Fruit fly (Drosophila melanogaster) whole organism, wandering third instar larva: ENCODE results near the gene CG31807.

Source experiments
- Abd-B ChIP-seq: fragments of >200 bp; optimal IDR thresholded peaks from 2 replicates; lab custom pipeline; 2017; ENCODE audit warnings: missing biosample characterization, missing genetic modification characterization
- CG32264 ChIP-seq: fragments of 200-800 bp; sonication (Bioruptor generic); optimal IDR thresholded peaks from 2 replicates; lab custom pipeline; 2016; ENCODE audit warnings: missing biosample characterization, missing genetic modification characterization
- CG9705 ChIP-seq: fragments of 200-800 bp; sonication (Bioruptor generic); optimal IDR thresholded peaks from 2 replicates; lab custom pipeline; 2018; ENCODE audit warnings: missing biosample characterization, mild to moderate bottlenecking, missing genetic modification characterization
- Dfd ChIP-seq: fragments of >200 bp; optimal IDR thresholded peaks from 2 replicates; lab custom pipeline; 2017; ENCODE audit warnings: missing biosample characterization, missing genetic modification characterization
- Dif ChIP-seq: fragments of 200-275, 200-300 bp; sonication (Bioruptor generic); optimal IDR thresholded peaks from 2 replicates; lab custom pipeline; 2018; ENCODE audit warnings: missing biosample characterization, missing genetic modification characterization; ENCODE audit not compliant: partially characterized antibody
- HLH106 ChIP-seq: fragments of 200-800 bp; optimal IDR thresholded peaks from 3 replicates; lab custom pipeline; 2019; ENCODE audit warnings: missing biosample characterization, mild to moderate bottlenecking, missing genetic modification characterization, moderate library complexity
- Hnf4 ChIP-seq: fragments of 200-800 bp; sonication (Bioruptor generic); optimal IDR thresholded peaks from 2 replicates; lab custom pipeline; 2016; ENCODE audit warnings: missing biosample characterization, mild to moderate bottlenecking, missing genetic modification characterization
- Hr78 ChIP-seq: fragments of >200 bp; optimal IDR thresholded peaks from 2 replicates; lab custom pipeline; 2017; ENCODE audit warnings: missing biosample characterization, missing genetic modification characterization
- Hr83 ChIP-seq: fragments of 200-300 bp; sonication (Bioruptor generic); optimal IDR thresholded peaks from 2 replicates; lab custom pipeline; 2016; ENCODE audit warnings: missing biosample characterization, mild to moderate bottlenecking, missing genetic modification characterization, moderate library complexity; ENCODE audit not compliant: poor library complexity, severe bottlenecking
- Jra ChIP-seq: sonication (Bioruptor generic); optimal IDR thresholded peaks from 2 replicates; lab custom pipeline; 2016; ENCODE audit warnings: missing biosample characterization, missing genetic modification characterization
- Mio ChIP-seq: sonication (Bioruptor generic); optimal IDR thresholded peaks from 2 replicates; lab custom pipeline; 2016; ENCODE audit warnings: missing biosample characterization, missing genetic modification characterization
- Myc ChIP-seq: fragments of >200 bp; optimal IDR thresholded peaks from 2 replicates; lab custom pipeline; 2017
- N ChIP-seq: fragments of >200 bp; optimal IDR thresholded peaks from 2 replicates; lab custom pipeline; 2018; ENCODE audit warnings: missing biosample characterization, missing external identifiers, missing genetic modification characterization
- OdsH ChIP-seq: fragments of 200-800 bp; sonication (Bioruptor generic); optimal IDR thresholded peaks from 2 replicates; lab custom pipeline; 2016; ENCODE audit warnings: missing biosample characterization, mild to moderate bottlenecking, missing genetic modification characterization
- Sp1 ChIP-seq: fragments of 200-800 bp; sonication (Bioruptor generic); optimal IDR thresholded peaks from 3 replicates; lab custom pipeline; 2019; ENCODE audit warnings: missing biosample characterization, mild to moderate bottlenecking, missing genetic modification characterization, moderate library complexity
- Vsx2 ChIP-seq: fragments of 200-300, 225-300 bp; sonication (Bioruptor generic); optimal IDR thresholded peaks from 2 replicates; lab custom pipeline; 2018; ENCODE audit warnings: missing biosample characterization, missing genetic modification characterization; ENCODE audit not compliant: partially characterized antibody
- br ChIP-seq: fragments of 200-800 bp; sonication (Bioruptor generic); optimal IDR thresholded peaks from 2 replicates; lab custom pipeline; 2016; ENCODE audit warnings: missing biosample characterization, missing genetic modification characterization
- brk ChIP-seq: fragments of 200-800 bp; sonication (Bioruptor generic); optimal IDR thresholded peaks from 2 replicates; lab custom pipeline; 2016; ENCODE audit warnings: missing biosample characterization, mild to moderate bottlenecking, missing genetic modification characterization
- dl ChIP-seq, 2 experiments: fragments of 175-275, 200-275 bp in 1 of 2; fragments of 200-275 bp in 1 of 2; sonication (Bioruptor generic); optimal IDR thresholded peaks; lab custom pipeline; 2018; ENCODE audit warnings: mild to moderate bottlenecking in 2 of 2, missing biosample characterization in 2 of 2, missing genetic modification characterization in 2 of 2, moderate library complexity in 2 of 2; ENCODE audit not compliant: partially characterized antibody in 2 of 2, insufficient read depth in 1 of 2
- dmrt93B ChIP-seq: fragments of 200-800 bp; sonication (Bioruptor generic); optimal IDR thresholded peaks from 2 replicates; lab custom pipeline; 2018; ENCODE audit warnings: missing biosample characterization, mild to moderate bottlenecking, missing genetic modification characterization
- dsf ChIP-seq: sonication (Bioruptor generic); optimal IDR thresholded peaks from 2 replicates; lab custom pipeline; 2016; ENCODE audit warnings: missing biosample characterization, missing genetic modification characterization, borderline replicate concordance
- ey ChIP-seq: fragments of 200-800 bp; sonication (Bioruptor generic); optimal IDR thresholded peaks from 2 replicates; lab custom pipeline; 2016; ENCODE audit warnings: missing biosample characterization, missing genetic modification characterization
- fru ChIP-seq: fragments of 200-800 bp; sonication (Bioruptor generic); optimal IDR thresholded peaks from 3 replicates; lab custom pipeline; 2016; ENCODE audit warnings: missing biosample characterization, mild to moderate bottlenecking, missing genetic modification characterization
- h ChIP-seq: fragments of 200-800 bp; sonication (Bioruptor generic); optimal IDR thresholded peaks from 3 replicates; lab custom pipeline; 2016; ENCODE audit warnings: missing biosample characterization, mild to moderate bottlenecking, missing genetic modification characterization
- jim ChIP-seq: fragments of 175-275, 200-325 bp; sonication (Bioruptor generic); optimal IDR thresholded peaks from 2 replicates; lab custom pipeline; 2016; ENCODE audit warnings: missing biosample characterization, mild to moderate bottlenecking, missing genetic modification characterization
- lola ChIP-seq: fragments of >200 bp; optimal IDR thresholded peaks from 2 replicates; lab custom pipeline; 2017; ENCODE audit warnings: missing biosample characterization, missing genetic modification characterization
- psq ChIP-seq: fragments of 200-800 bp; sonication (Bioruptor generic); optimal IDR thresholded peaks from 3 replicates; lab custom pipeline; 2017; ENCODE audit warnings: missing biosample characterization, mild to moderate bottlenecking, missing genetic modification characterization, moderate library complexity
- rgr ChIP-seq: fragments of 200-800 bp; sonication (Bioruptor generic); optimal IDR thresholded peaks from 3 replicates; lab custom pipeline; 2016; ENCODE audit warnings: missing biosample characterization, mild to moderate bottlenecking, missing genetic modification characterization
- sage ChIP-seq: fragments of 200-800 bp; sonication (Bioruptor generic); optimal IDR thresholded peaks from 2 replicates; lab custom pipeline; 2016; ENCODE audit warnings: missing biosample characterization, mild to moderate bottlenecking, missing genetic modification characterization
- sv ChIP-seq: fragments of 200-800 bp; sonication (Bioruptor generic); optimal IDR thresholded peaks from 3 replicates; lab custom pipeline; 2016; ENCODE audit warnings: missing biosample characterization, missing genetic modification characterization
- tai ChIP-seq: sonication (Bioruptor generic); optimal IDR thresholded peaks from 2 replicates; lab custom pipeline; 2016; ENCODE audit warnings: missing biosample characterization, missing genetic modification characterization
- usp ChIP-seq: fragments of >200 bp; optimal IDR thresholded peaks from 2 replicates; lab custom pipeline; 2017; ENCODE audit warnings: missing biosample characterization, missing genetic modification characterization
- woc ChIP-seq: sonication (Bioruptor generic); optimal IDR thresholded peaks from 2 replicates; lab custom pipeline; 2016; ENCODE audit warnings: missing biosample characterization, mild to moderate bottlenecking, missing genetic modification characterization

CG31807 gene

DNA sequence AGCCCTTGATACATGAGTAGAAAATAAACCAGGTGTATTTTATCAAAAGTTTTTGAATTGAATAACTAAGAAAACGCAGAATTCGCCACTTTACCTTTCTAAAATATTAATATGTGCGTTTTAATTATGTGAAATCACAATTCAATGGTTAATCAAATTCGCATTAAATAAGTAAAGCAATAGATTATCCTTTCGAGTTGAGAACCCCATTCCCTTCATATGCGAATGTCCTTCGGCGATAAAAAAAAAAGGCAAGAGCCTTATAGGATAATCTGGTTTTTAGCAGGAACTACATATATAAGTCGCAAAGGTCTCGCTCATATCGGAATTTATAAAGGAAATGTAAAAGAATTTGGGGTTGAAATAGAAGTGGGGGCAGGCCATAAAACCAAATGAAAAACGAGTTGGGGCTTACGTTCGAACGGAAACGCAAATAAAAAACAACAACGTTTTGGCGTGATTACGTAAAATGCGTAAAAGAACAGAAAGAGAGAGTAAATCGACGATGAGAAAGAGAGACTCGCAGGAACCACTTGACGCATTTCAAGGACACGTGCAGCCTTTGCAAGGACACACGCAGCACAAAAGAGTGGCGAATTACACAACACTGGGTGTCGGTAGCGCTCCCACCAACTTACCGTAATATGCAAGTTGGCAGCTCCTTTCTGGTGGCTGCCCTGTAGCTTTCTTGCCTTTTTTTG, 31.5 kb upstream of the CG31807 start:
- TF ChIP-seq brk (GFP tag; lab: Kevin White, UChicago) (no peak), dmrt93B (GFP tag; lab: Kevin White, UChicago) (no peak), Vsx2 (GFP tag; lab: Kevin White, UChicago) (no peak), CG32264 (no peak), Jra (GFP tag; lab: Kevin White, UChicago) (no peak), fru (GFP tag; lab: Kevin White, UChicago) (no peak), br (GFP tag; lab: Kevin White, UChicago) (no peak), dl (GFP tag; optimal IDR thresholded peaks at IDR 0.05; lab: Kevin White, UChicago; ENCODE audit: insufficient read depth in 1 of 2, partially characterized antibody in 2 of 2) (no peak), dsf (GFP tag; lab: Kevin White, UChicago) (no peak), Hr78 (GFP tag; lab: Kevin White, UChicago) (no peak), Myc (lab: Kevin White, UChicago) (no peak)

DNA sequence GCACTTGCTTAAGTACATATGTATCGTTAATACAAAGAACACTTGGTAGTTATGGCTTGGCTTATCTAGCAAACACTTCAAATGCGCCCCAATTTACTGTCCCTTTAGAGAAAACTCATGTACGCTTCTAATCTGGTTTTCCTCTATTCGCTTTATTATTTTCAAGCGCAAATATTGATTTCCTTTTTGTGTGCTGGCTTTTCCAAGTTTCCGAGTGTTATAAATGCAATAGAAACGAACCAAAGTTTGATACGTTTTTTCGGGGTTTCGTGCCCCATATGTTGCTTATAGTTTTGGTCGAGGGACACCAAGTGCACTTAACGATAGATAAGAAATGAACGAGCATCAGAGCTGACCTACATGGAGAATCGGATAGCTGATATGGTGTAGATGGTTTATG, 30.1 kb upstream of the CG31807 start:
- TF ChIP-seq Vsx2 (GFP tag; lab: Kevin White, UChicago) (no peak), CG32264 (no peak), rgr (no peak), OdsH (GFP tag; lab: Kevin White, UChicago) (no peak), HLH106 (tag; lab: Kevin White, UChicago) (no peak), dmrt93B (GFP tag; lab: Kevin White, UChicago) (no peak), jim (no peak), Hnf4 (no peak), lola (GFP tag; lab: Kevin White, UChicago) (no peak), Jra (GFP tag; lab: Kevin White, UChicago) (no peak), usp (GFP tag; lab: Kevin White, UChicago) (no peak)

DNA sequence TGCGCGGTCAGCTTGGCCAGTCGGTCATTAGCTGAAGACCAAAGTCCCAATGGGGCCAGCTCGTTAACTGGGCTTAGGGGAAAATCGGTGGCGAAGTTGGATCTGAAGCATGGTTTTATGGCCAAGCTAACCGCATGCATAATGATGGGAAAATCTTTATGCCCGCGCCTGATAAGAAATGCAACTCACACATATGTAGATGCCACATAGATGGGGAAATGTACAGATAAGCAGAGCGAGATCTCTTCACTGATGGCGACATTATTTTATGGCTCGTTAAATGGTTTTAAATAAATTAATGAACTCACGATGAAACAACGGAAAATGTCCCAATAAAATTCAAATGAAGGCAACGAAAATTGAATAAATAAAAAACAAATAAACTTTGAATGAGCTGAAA, 28.1 kb upstream of the CG31807 start:
- TF ChIP-seq tai (no peak), Mio (GFP tag; lab: Kevin White, UChicago) (no peak), sv (GFP tag; lab: Kevin White, UChicago) (no peak), psq (GFP tag; lab: Kevin White, UChicago) (no peak), Sp1 (GFP tag; lab: Kevin White, UChicago) (no peak), CG9705 (GFP tag; lab: Kevin White, UChicago) (no peak), brk (GFP tag; lab: Kevin White, UChicago) (no peak), Myc (lab: Kevin White, UChicago) (no peak), Hr83 (GFP tag; lab: Kevin White, UChicago) (no peak), lola (GFP tag; lab: Kevin White, UChicago) (no peak), dsf (GFP tag; lab: Kevin White, UChicago) (no peak), Hnf4 (no peak), rgr (no peak), usp (GFP tag; lab: Kevin White, UChicago) (no peak), h (GFP tag; lab: Kevin White, UChicago) (no peak), fru (GFP tag; lab: Kevin White, UChicago) (no peak), OdsH (GFP tag; lab: Kevin White, UChicago) (no peak), Dif (GFP tag; lab: Kevin White, UChicago) (no peak)

DNA sequence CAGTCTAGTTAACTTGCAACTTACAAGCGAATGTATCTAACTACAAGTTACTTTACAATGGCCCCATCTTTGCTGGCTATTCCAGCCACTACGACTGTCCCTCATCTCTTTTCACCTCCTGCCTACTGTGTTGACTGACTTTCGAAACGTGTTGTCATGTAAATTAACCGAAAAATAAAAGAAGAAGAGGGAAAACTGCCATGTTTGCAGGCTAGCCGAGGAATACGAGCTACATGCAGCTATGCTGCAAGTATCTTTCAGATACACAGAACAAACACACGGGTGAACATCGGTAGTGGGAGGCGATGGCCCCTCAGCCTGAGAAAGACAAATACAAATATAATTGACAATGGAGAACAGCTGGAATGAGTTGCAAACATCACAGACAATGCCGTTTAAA, 26.9 kb upstream of the CG31807 start:
- TF ChIP-seq Jra (GFP tag; lab: Kevin White, UChicago) (no peak), Mio (GFP tag; lab: Kevin White, UChicago) (no peak), N (GFP tag; lab: Kevin White, UChicago) (no peak), sage (GFP tag; lab: Kevin White, UChicago) (no peak), lola (GFP tag; lab: Kevin White, UChicago) (no peak), h (GFP tag; lab: Kevin White, UChicago) (no peak), br (GFP tag; lab: Kevin White, UChicago) (no peak), psq (GFP tag; lab: Kevin White, UChicago) (no peak), woc (GFP tag; lab: Kevin White, UChicago) (no peak), Abd-B (GFP tag; lab: Kevin White, UChicago) (no peak), ey (GFP tag; lab: Kevin White, UChicago) (no peak), tai (no peak), Myc (lab: Kevin White, UChicago) (no peak), Dfd (GFP tag; lab: Kevin White, UChicago) (no peak), dmrt93B (GFP tag; lab: Kevin White, UChicago) (no peak)
